Fruit fly (Drosophila melanogaster) whole organism: ENCODE measurements around the gene armi.

Source experiments
- CG8478 ChIP-seq: fragments of >200 bp; optimal IDR thresholded peaks from 2 replicates; lab custom pipeline; 2018; ENCODE audit warnings: inconsistent platforms
- Dll ChIP-seq: fragments of >200 bp; optimal IDR thresholded peaks from 2 replicates; lab custom pipeline; 2017
- EcR ChIP-seq, 2 experiments: fragments of >200 bp; optimal IDR thresholded peaks; 2 replicates each; lab custom pipeline; 2017; ENCODE audit warnings: missing biosample characterization in 2 of 2, missing genetic modification characterization in 2 of 2, missing genetic modification reagents in 2 of 2
- pan ChIP-seq: fragments of >200 bp; optimal IDR thresholded peaks from 2 replicates; lab custom pipeline; 2017
- psq ChIP-seq: fragments of >200 bp; optimal IDR thresholded peaks from 2 replicates; lab custom pipeline; 2017
- usp ChIP-seq: fragments of >200 bp; optimal IDR thresholded peaks from 2 replicates; lab custom pipeline; 2017; ENCODE audit warnings: missing biosample characterization, missing genetic modification characterization, mixed read lengths

The armi gene

DNA sequence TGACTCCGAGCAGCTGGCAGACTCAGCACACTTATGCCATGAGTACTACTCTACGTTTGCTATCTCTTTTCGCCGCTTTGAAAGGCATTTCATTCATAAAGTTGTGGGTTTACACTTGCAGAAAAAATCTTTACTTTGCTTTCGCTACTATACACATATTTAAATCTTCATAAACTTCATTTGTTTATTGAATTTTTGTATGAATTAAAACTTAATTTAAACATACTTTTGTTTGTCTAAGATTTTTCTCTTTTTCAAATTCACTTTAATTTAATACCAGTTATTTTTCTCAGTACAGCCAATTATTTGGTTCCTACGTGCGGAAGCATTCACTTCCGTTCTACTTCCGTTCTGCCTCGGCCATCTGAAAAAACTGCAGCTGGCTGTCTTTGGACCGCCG lies 22.6 kb upstream of the armi start:
- TF ChIP-seq EcR (GFP tag; optimal IDR thresholded peaks at IDR 0.05; lab: Kevin White, UChicago) (no peak), CG8478 (no peak), psq (lab: Kevin White, UChicago) (no peak), pan (lab: Kevin White, UChicago) (no peak), Dll (lab: Kevin White, UChicago) (no peak), usp (GFP tag; lab: Kevin White, UChicago) (no peak)

DNA sequence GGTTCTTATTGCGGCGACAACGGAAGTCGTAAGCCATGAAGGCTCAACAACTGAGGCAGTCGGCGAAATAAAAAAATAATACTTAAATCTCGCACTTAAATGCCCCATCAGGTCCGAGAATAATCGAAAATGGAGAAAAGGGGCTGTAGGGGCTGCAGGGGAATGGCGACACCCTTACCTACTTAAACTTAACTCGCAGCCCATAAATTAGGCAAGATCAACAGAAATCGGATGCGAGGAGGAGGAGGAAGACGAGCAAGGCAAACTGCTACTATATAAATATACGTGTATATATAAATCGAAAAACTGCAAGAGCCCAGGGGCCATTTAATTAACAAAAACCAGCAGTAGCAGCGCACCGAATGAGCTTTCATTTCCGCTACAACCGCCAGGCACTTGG lies 21.5 kb upstream of the armi start:
- TF ChIP-seq CG8478 (no peak), EcR (GFP tag; optimal IDR thresholded peaks at IDR 0.05; lab: Kevin White, UChicago) (no peak), pan (lab: Kevin White, UChicago) (no peak), Dll (lab: Kevin White, UChicago) (no peak), psq (lab: Kevin White, UChicago) (no peak), usp (GFP tag; lab: Kevin White, UChicago) (no peak)

DNA sequence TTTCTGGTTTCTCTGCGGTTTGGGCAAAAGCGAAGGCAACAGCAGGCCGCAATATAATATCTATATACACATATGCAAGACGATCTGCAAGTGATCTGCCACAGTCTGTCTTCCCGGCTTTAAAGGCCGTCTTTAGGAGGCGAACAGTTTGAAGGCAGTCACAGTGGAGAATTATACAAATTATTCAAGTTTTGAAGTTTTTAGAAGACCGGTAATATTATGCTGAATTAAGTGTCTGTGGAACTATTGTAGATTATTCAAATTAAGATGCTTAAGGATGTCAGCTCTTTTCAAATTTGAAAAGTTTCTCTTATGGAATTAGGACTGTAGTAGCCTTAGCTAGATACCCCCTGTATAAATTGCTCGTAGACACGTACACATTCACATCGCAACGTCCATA lies 21.0 kb upstream of the armi start:
- TF ChIP-seq EcR (GFP tag; optimal IDR thresholded peaks at IDR 0.05; lab: Kevin White, UChicago) (no peak), usp (GFP tag; lab: Kevin White, UChicago) (no peak), CG8478 (no peak), psq (lab: Kevin White, UChicago) (no peak)

DNA sequence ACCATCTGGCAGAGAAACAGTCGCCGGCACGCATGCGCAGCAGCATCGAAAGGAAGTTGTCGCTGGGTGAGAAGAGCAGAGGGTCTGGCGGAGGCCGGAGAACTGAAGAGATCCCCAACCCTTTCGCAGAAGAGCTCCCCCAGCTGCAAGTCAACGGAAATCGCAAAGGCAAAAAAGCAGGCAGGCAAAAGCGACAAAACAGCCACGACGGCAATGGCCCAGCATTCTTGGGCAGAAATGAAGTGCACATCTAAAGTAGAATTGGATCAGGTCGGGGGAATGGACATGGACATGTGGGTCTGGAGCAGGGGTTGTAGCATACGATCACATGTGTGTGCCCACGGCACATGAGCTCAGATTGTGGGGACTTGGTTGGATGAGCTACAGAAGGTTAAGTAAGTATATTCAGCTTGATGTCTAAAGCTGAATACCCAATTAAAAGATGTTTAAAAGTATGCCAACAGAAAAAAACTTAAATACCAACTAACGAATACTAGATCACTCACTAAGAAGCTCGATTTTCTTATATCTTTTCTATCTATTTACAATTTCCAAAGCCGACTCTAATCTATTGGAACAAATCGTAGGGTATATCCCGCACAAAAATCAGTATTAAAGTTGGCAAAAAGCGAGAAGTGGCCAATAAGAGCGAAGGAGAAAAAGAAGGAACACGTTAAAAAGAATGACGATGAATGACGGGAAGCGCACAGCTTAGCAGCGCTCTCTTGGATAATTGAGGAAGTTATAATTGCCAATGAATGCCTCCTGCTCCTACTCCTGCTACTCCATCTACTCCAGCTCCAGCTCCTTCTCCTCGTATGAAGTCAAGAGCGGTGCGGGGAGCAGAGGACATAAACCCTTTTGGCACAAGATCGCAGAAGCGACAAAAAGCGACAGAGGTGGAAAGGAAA lies 19.1 kb upstream of the armi start:
- TF ChIP-seq CG8478, result no peak
- TF ChIP-seq usp (GFP tag; lab: Kevin White, UChicago), result no peak
- TF ChIP-seq Dll (lab: Kevin White, UChicago), result no peak
- TF ChIP-seq EcR (GFP tag; optimal IDR thresholded peaks at IDR 0.05; lab: Kevin White, UChicago), result no peak
- no peak for TF ChIP-seq psq (lab: Kevin White, UChicago)
- no peak for TF ChIP-seq pan (lab: Kevin White, UChicago)

DNA sequence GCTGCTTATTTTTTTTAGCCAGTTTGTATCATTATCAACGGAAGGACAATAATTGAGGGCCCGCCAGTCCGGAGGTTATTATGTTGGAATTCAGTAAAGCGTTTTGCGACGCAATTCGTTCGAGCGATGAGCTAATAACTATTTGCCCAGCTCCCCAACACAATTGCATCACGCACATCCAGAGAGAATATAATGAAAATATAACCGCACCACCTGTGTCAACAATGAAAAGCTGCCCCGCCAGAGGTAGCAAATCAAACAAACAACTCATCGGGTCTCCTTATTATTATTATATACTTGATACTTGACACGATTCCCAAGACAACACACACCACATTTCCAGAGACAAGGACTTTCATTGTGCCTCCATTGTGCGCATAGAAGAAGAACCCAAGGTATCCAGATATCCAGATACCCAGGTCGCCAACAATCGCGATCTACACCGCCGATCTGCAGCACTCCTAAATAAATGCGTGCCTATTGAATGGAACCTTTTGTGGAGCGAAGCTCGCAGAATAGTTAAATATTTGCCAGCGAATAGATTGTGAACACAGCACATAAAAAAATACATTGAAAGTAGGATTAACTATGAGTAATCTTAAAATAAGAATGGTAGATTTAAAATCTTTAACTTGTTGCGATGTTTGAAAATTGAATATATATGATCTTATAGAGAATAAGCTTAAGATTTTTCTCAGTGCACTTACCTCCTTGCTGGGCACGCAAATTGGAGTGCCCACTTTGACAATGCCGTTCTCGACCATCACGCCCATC lies 18.2 kb upstream of the armi start:
- TF ChIP-seq psq (lab: Kevin White, UChicago) (no peak), EcR (GFP tag; optimal IDR thresholded peaks at IDR 0.05; lab: Kevin White, UChicago) (no peak), pan (lab: Kevin White, UChicago) (no peak), Dll (lab: Kevin White, UChicago) (no peak)

DNA sequence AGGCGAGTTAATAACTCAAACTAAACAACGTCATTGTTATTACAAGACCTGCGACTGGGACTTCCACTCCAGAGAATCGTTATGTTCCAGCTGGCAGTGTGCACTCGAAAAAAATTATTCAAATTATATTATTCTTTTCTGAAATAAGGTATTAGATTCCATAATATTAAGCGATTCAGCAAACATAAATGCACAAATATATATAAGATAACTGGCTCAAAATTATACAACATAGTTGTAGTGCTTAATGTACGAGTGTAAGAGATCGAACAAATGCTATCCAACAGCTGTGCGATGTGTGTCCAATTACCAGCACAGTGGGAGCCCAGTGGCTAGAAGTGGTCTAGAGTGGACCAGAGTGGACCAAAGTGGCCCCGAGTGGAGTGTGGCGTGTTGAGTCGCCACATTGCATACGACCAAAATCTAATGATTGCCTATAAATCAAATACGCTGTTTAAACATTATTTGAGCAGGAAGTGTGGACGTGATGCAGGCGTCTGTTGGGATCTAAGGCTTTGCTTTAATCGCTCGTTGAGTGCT lies 16.8 kb upstream of the armi start:
- TF ChIP-seq psq (lab: Kevin White, UChicago) (no peak), CG8478 (no peak), EcR (GFP tag; optimal IDR thresholded peaks at IDR 0.05; lab: Kevin White, UChicago) (no peak), pan (lab: Kevin White, UChicago) (no peak), Dll (lab: Kevin White, UChicago) (no peak), usp (GFP tag; lab: Kevin White, UChicago) (no peak)

DNA sequence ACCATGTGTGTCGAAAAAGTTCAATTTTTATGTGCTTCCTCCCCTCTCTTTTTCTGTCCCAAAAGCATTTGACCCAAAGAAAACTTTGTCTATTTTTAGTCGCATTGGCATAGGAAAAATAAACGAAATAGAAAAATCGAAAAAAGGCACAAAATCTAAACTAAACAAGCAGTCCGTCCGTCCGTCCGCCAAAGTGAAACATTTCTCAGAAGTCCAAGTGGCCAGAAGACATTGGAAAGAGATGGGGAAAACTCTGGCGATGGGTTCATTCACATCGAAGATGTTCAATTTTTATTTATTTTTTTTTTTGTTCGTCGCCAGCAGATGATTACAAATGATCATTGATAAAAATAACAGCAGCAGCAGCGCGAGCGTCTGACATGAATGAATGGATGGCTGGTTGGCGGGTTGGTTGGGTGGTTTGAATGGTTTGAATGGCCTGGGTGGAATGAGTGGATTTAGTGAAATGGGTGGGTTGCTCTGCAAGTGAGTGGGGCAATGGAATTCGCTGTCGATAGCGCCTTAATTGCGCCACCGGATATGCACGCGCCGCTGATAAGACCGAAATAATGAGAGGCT lies 13.1 kb upstream of the armi start:
- no peak for TF ChIP-seq usp (GFP tag; lab: Kevin White, UChicago)
- no peak for TF ChIP-seq CG8478
- TF ChIP-seq Dll (lab: Kevin White, UChicago), result no peak
- no peak for TF ChIP-seq psq (lab: Kevin White, UChicago)
- no peak for TF ChIP-seq pan (lab: Kevin White, UChicago)
- peak in 1 of 2 experiments; percentile 40 for TF ChIP-seq EcR (GFP tag; optimal IDR thresholded peaks at IDR 0.05; lab: Kevin White, UChicago)

DNA sequence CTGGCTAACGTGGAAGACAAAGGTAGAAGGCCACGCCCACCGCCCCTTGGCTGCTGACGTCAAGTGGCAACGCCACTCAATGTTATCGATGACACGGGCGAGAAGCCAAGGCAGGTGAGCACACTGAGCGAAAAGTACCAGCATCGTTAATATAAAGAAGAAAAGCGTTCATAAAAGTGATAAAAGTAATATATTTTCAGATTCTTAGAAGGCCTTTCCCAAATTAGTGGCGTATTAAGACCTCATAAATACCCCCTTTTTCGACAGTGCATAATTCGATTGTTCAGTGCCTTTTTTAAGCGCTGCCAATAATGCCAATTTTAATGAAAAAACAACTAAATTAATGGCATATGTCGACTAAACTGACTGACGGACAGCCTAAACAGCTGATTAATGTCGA lies 11.4 kb upstream of the armi start:
- no peak for TF ChIP-seq EcR (GFP tag; optimal IDR thresholded peaks at IDR 0.05; lab: Kevin White, UChicago)
- TF ChIP-seq CG8478, result no peak
- no peak for TF ChIP-seq pan (lab: Kevin White, UChicago)
- TF ChIP-seq usp (GFP tag; lab: Kevin White, UChicago), result no peak
- no peak for TF ChIP-seq psq (lab: Kevin White, UChicago)
- TF ChIP-seq Dll (lab: Kevin White, UChicago), result no peak

DNA sequence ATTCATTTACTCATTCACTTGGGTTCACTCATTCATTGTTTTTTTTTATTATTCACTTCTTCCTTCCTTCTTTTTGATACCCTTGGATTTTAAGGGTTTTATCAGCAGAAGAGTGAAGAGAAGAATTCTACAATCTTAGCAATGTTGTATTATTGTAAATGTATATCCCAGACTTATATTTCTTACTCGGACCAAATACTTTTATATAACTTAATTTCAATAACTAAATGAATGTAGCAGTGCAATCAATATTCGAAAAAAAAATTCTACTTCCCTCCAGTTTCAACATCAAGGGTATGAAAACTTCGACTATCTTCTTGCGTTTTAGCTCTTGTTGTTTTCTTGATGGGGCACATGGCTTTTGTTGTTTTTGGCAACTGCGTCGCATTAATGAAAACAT lies 10.7 kb upstream of the armi start:
- TF ChIP-seq usp (GFP tag; lab: Kevin White, UChicago), result no peak
- no peak for TF ChIP-seq psq (lab: Kevin White, UChicago)
- TF ChIP-seq Dll (lab: Kevin White, UChicago), result no peak
- no peak for TF ChIP-seq CG8478
- peak; percentile 84 for TF ChIP-seq pan (lab: Kevin White, UChicago)
- no peak for TF ChIP-seq EcR (GFP tag; optimal IDR thresholded peaks at IDR 0.05; lab: Kevin White, UChicago)

DNA sequence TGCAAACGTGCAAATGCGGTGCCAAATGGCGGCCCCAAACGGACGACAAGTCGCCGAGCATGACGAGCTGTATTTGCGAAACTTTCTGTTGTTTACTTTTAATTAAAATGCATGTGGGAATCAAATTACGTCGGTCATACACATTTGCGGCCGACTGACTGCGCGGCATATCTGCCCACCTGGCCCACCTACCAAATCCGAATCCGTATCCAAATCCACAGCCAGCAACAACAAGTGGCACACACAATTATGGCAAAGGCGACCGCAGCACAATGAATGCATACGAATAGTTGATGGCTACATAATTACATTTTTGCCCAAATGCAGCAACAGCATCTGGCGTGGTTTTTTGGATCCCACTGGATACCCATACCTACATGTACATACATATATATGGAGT lies 9.3 kb upstream of the armi start:
- TF ChIP-seq usp (GFP tag; lab: Kevin White, UChicago) (no peak), EcR (GFP tag; optimal IDR thresholded peaks at IDR 0.05; lab: Kevin White, UChicago) (no peak), Dll (lab: Kevin White, UChicago) (no peak), pan (lab: Kevin White, UChicago) (no peak), psq (lab: Kevin White, UChicago) (no peak), CG8478 (no peak)

DNA sequence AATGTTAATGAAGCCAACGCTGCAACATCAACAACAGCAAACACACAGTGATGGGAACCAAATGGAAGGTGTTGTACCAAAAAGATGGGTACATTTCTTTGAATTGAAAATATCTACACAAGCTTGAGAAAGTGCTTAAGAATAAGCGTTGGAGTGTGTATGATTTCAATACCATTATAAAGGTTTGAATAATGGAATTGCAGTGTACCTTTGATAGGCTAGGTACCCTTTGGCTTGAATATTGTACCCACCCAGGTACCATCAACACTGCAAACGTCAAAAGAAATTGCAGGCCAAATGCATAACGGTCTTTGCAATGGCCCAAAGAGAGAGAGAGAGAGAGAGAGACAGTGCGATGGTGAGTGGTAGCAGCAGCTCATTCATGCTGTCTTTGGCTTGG lies 8.4 kb upstream of the armi start:
- no peak for TF ChIP-seq pan (lab: Kevin White, UChicago)
- no peak for TF ChIP-seq CG8478
- no peak for TF ChIP-seq Dll (lab: Kevin White, UChicago)
- TF ChIP-seq EcR (GFP tag; optimal IDR thresholded peaks at IDR 0.05; lab: Kevin White, UChicago), result no peak
- TF ChIP-seq psq (lab: Kevin White, UChicago), result no peak
- TF ChIP-seq usp (GFP tag; lab: Kevin White, UChicago), result no peak
